Worm (Caenorhabditis elegans): ENCODE data around the gene M03D4.3.

ce11 chrIV:6099770-6100169, 12.4 kb downstream of the M03D4.3 start:
- TF ChIP-seq madf-2 (tag; optimal IDR thresholded peaks at IDR 0.05) = no peak
- TF ChIP-seq elt-2 (tag; optimal IDR thresholded peaks at IDR 0.05) = peak; percentile 55
- TF ChIP-seq ama-1 (optimal IDR thresholded peaks at IDR 0.05) = no peak
- TF ChIP-seq unc-55 (GFP tag; optimal IDR thresholded peaks at IDR 0.05) = no peak
- no peak for TF ChIP-seq dve-1 (tag; optimal IDR thresholded peaks at IDR 0.05)
- TF ChIP-seq ceh-2 (tag; optimal IDR thresholded peaks at IDR 0.05) = no peak
- no peak for TF ChIP-seq hlh-8 (tag; optimal IDR thresholded peaks at IDR 0.05)
- no peak for TF ChIP-seq pha-2 (tag; optimal IDR thresholded peaks at IDR 0.05)
- TF ChIP-seq fax-1 (tag; optimal IDR thresholded peaks at IDR 0.05) = no peak
- no peak for TF ChIP-seq hlh-30 (tag; optimal IDR thresholded peaks at IDR 0.05; ENCODE audit: insufficient read depth)
- TF ChIP-seq ceh-30 (tag; optimal IDR thresholded peaks at IDR 0.05) = no peak
- no peak for TF ChIP-seq syd-9 (tag; optimal IDR thresholded peaks at IDR 0.05)
- no peak for TF ChIP-seq mec-3 (tag; optimal IDR thresholded peaks at IDR 0.05; ENCODE audit: borderline replicate concordance)
- no peak for TF ChIP-seq C08G9.2 (tag; optimal IDR thresholded peaks at IDR 0.05)
